Worm (Caenorhabditis elegans): Measurements from ENCODE around the gene wdr-48.

ce11 chrIII:4540604-4541003 lies 38.0 kb upstream of the wdr-48 start, which contains the start of gene ugt-62:
- TF ChIP-seq fkh-3 (tag; optimal IDR thresholded peaks at IDR 0.05) = no peak
- TF ChIP-seq sea-2 (GFP tag; IDR thresholded peaks at IDR 0.05) = no peak
- no peak for TF ChIP-seq unc-62 (GFP tag; optimal IDR thresholded peaks at IDR 0.05)
- no peak for TF ChIP-seq B0019.2 (GFP tag; conservative IDR thresholded peaks at IDR 0.05)
- TF ChIP-seq ets-4 (GFP tag; optimal IDR thresholded peaks at IDR 0.05) = no peak
- no peak for TF ChIP-seq rcor-1 (GFP tag; IDR thresholded peaks at IDR 0.05)
- TF ChIP-seq nhr-80 (tag; optimal IDR thresholded peaks at IDR 0.05) = peak; percentile 98
- TF ChIP-seq ztf-22 (GFP tag; optimal IDR thresholded peaks at IDR 0.05) = no peak

Measured in whole organism, young adult.